Worm (Caenorhabditis elegans) whole organism, L4 larva: ENCODE data around the gene fbxa-220.

Source experiments
- R02D3.7 ChIP-seq: fragments of 150-350 bp; sonication (generic microtip); optimal IDR thresholded peaks from 3 replicates; lab custom pipeline; 2014; ENCODE audit warnings: missing biosample characterization, missing genetic modification characterization
- Y105C5A.15 ChIP-seq: fragments of 200-800 bp; sonication (Bioruptor generic); IDR thresholded peaks from 2 replicates; pipeline ENCODE4 v1.3.6; 2022; ENCODE audit warnings: missing genetic modification characterization, missing compliant biosample characterization
- Y48G9A.11 ChIP-seq: fragments of 200-800 bp; sonication (Bioruptor generic); IDR thresholded peaks from 2 replicates; pipeline ENCODE4 v1.3.6; 2022; ENCODE audit warnings: missing genetic modification reagents, missing genetic modification characterization, missing compliant biosample characterization
- aha-1 ChIP-seq: fragments of 150-350 bp; peaks from one replicate; lab custom pipeline; 2014; ENCODE audit warnings: missing biosample characterization, missing genetic modification characterization
- aly-2 ChIP-seq: sonication (generic microtip); optimal IDR thresholded peaks from 2 replicates; lab custom pipeline; 2018; ENCODE audit warnings: missing biosample characterization, missing genetic modification characterization
- ceh-20 ChIP-seq: fragments of 200-800 bp; sonication (Bioruptor generic); IDR thresholded peaks from 2 replicates; pipeline ENCODE4 v1.3.6; 2022; ENCODE audit warnings: missing genetic modification reagents, missing genetic modification characterization, missing compliant biosample characterization
- ceh-28 ChIP-seq: fragments of 150-350 bp; optimal IDR thresholded peaks from 2 replicates; lab custom pipeline; 2014; ENCODE audit warnings: missing biosample characterization, missing genetic modification reagents, missing genetic modification characterization
- ceh-82 ChIP-seq: sonication (generic microtip); optimal IDR thresholded peaks from 2 replicates; lab custom pipeline; 2017; ENCODE audit warnings: missing biosample characterization, missing genetic modification characterization
- daf-12 ChIP-seq: fragments of 150-350 bp; optimal IDR thresholded peaks from 2 replicates; lab custom pipeline; 2014; ENCODE audit warnings: missing biosample characterization, missing genetic modification reagents, missing genetic modification characterization
- daf-16 ChIP-seq, 3 experiments: sonication (generic microtip); optimal IDR thresholded peaks; 2 replicates each; lab custom pipeline; 2016 to 2017; ENCODE audit warnings: missing genetic modification characterization in 3 of 3, missing genetic modification reagents in 3 of 3, mild to moderate bottlenecking in 2 of 3, missing compliant biosample characterization in 2 of 3, missing biosample characterization in 1 of 3, moderate library complexity in 1 of 3
- dmd-6 ChIP-seq: fragments of 200-800 bp; sonication (Bioruptor generic); IDR thresholded peaks from 2 replicates; pipeline ENCODE4 v1.3.6; 2022; ENCODE audit warnings: missing genetic modification reagents, missing genetic modification characterization, missing compliant biosample characterization
- dpl-1 ChIP-seq: fragments of 150-350 bp; optimal IDR thresholded peaks from 2 replicates; lab custom pipeline; 2014; ENCODE audit warnings: missing biosample characterization, missing genetic modification reagents, missing genetic modification characterization
- duxl-1 ChIP-seq: sonication (generic microtip); optimal IDR thresholded peaks from 2 replicates; lab custom pipeline; 2016; ENCODE audit warnings: mild to moderate bottlenecking, missing genetic modification characterization, moderate library complexity, missing compliant biosample characterization; ENCODE audit not compliant: poor library complexity
- dve-1 ChIP-seq: sonication (generic microtip); optimal IDR thresholded peaks from 2 replicates; lab custom pipeline; 2017; ENCODE audit warnings: antibody characterized with exemption, mild to moderate bottlenecking, missing genetic modification characterization, missing compliant biosample characterization; ENCODE audit not compliant: insufficient read depth
- fos-1 ChIP-seq: fragments of 150-350 bp; optimal IDR thresholded peaks from 2 replicates; lab custom pipeline; 2014; ENCODE audit warnings: missing biosample characterization, missing genetic modification characterization
- hlh-11 ChIP-seq: fragments of 200-800 bp; sonication (Bioruptor generic); optimal IDR thresholded peaks from 2 replicates; lab custom pipeline; 2018; ENCODE audit warnings: mild to moderate bottlenecking, missing genetic modification characterization, missing compliant biosample characterization
- hlh-30 ChIP-seq: sonication (generic microtip); optimal IDR thresholded peaks from 2 replicates; lab custom pipeline; 2017; ENCODE audit warnings: antibody characterized with exemption, mild to moderate bottlenecking, missing genetic modification characterization, missing compliant biosample characterization; ENCODE audit not compliant: insufficient read depth
- hmg-1.1 ChIP-seq: fragments of 200-800 bp; sonication (Bioruptor generic); IDR thresholded peaks from 2 replicates; pipeline ENCODE4 v1.3.6; 2022; ENCODE audit warnings: missing genetic modification reagents, missing genetic modification characterization, missing compliant biosample characterization
- lim-7 ChIP-seq: fragments of 200-800 bp; sonication (Bioruptor generic); IDR thresholded peaks from 2 replicates; pipeline ENCODE4 v1.3.6; 2022; ENCODE audit warnings: missing genetic modification characterization, missing compliant biosample characterization
- lin-13 ChIP-seq: fragments of 150-350 bp; optimal IDR thresholded peaks from 2 replicates; lab custom pipeline; 2014; ENCODE audit warnings: missing biosample characterization, missing genetic modification reagents, missing genetic modification characterization
- lin-29 ChIP-seq: fragments of 200-800 bp; sonication (Bioruptor generic); IDR thresholded peaks from 2 replicates; pipeline ENCODE4 v1.3.6; 2022; ENCODE audit warnings: missing genetic modification reagents, missing genetic modification characterization, missing compliant biosample characterization
- lin-38 ChIP-seq: fragments of 200-800 bp; sonication (Bioruptor generic); IDR thresholded peaks from 2 replicates; pipeline ENCODE4 v1.3.6; 2022; ENCODE audit warnings: missing genetic modification reagents, missing genetic modification characterization, missing compliant biosample characterization
- lin-39 ChIP-seq: fragments of 150-350 bp; optimal IDR thresholded peaks from 2 replicates; lab custom pipeline; 2014; ENCODE audit warnings: missing biosample characterization, missing genetic modification reagents, missing genetic modification characterization
- lsy-2 ChIP-seq, 2 experiments: fragments of 150-350 bp in 1 of 2; sonication (generic microtip) in 1 of 2; optimal IDR thresholded peaks; 2 replicates each; lab custom pipeline; 2014 to 2017; ENCODE audit warnings: missing biosample characterization in 2 of 2, missing genetic modification characterization in 2 of 2
- madf-5 ChIP-seq, 2 experiments: fragments of 200-800 bp; sonication (Bioruptor generic); IDR thresholded peaks; 2 replicates each; pipeline ENCODE4 v1.3.6; 2022; ENCODE audit warnings: missing compliant biosample characterization in 2 of 2, missing genetic modification characterization in 2 of 2
- madf-9 ChIP-seq: fragments of 200-800 bp; sonication (Bioruptor generic); conservative IDR thresholded peaks from 2 replicates; pipeline ENCODE4 v1.3.6; 2022; ENCODE audit warnings: missing genetic modification reagents, missing genetic modification characterization, missing compliant biosample characterization
- mdl-1 ChIP-seq, 2 experiments: fragments of 150-350 bp in 1 of 2; sonication (generic microtip) in 1 of 2; optimal IDR thresholded peaks; 2 replicates each; lab custom pipeline; 2014 to 2017; ENCODE audit warnings: missing biosample characterization in 2 of 2, missing genetic modification characterization in 2 of 2
- mep-1 ChIP-seq: fragments of 150-350 bp; sonication (generic microtip); optimal IDR thresholded peaks from 3 replicates; lab custom pipeline; 2014; ENCODE audit warnings: missing biosample characterization, missing genetic modification characterization
- nhr-25 ChIP-seq: sonication (generic microtip); optimal IDR thresholded peaks from 2 replicates; lab custom pipeline; 2017; ENCODE audit warnings: missing genetic modification characterization, mild to moderate bottlenecking, missing compliant biosample characterization, antibody characterized with exemption, moderate library complexity, borderline replicate concordance; ENCODE audit not compliant: insufficient read depth
- nhr-28 ChIP-seq: fragments of 150-350 bp; optimal IDR thresholded peaks from 2 replicates; lab custom pipeline; 2014; ENCODE audit warnings: missing biosample characterization, missing genetic modification characterization
- nhr-42 ChIP-seq: fragments of 200-800 bp; sonication (Bioruptor generic); IDR thresholded peaks from 2 replicates; pipeline ENCODE4 v1.3.6; 2022; ENCODE audit warnings: missing genetic modification characterization, missing compliant biosample characterization
- nhr-76 ChIP-seq: fragments of 150-350 bp; optimal IDR thresholded peaks from 2 replicates; lab custom pipeline; 2014; ENCODE audit warnings: missing biosample characterization, missing genetic modification characterization
- rbr-2 ChIP-seq: sonication (generic microtip); optimal IDR thresholded peaks from 2 replicates; lab custom pipeline; 2016; ENCODE audit warnings: missing genotype, missing genetic modification characterization, missing compliant biosample characterization
- saeg-2 ChIP-seq: fragments of 200-800 bp; sonication (Bioruptor generic); IDR thresholded peaks from 2 replicates; pipeline ENCODE4 v1.3.6; 2022; ENCODE audit warnings: missing genetic modification reagents, missing genetic modification characterization, missing compliant biosample characterization
- set-16 ChIP-seq: fragments of 200-800 bp; sonication (Bioruptor generic); IDR thresholded peaks from 2 replicates; pipeline ENCODE4 v1.3.6; 2022; ENCODE audit warnings: missing genetic modification reagents, missing genetic modification characterization, missing compliant biosample characterization
- spr-3 ChIP-seq: fragments of 200-800 bp; sonication (Bioruptor generic); optimal IDR thresholded peaks from 2 replicates; lab custom pipeline; 2018; ENCODE audit warnings: mild to moderate bottlenecking, missing genetic modification characterization, missing compliant biosample characterization
- tra-1 ChIP-seq: fragments of 200-800 bp; sonication (Bioruptor generic); IDR thresholded peaks from 2 replicates; pipeline ENCODE4 v1.3.6; 2022; ENCODE audit warnings: missing genetic modification reagents, missing genetic modification characterization, missing compliant biosample characterization
- unc-130 ChIP-seq: sonication (generic microtip); optimal IDR thresholded peaks from 2 replicates; lab custom pipeline; 2016; ENCODE audit warnings: missing genetic modification reagents, missing genetic modification characterization, missing compliant biosample characterization
- unc-62 ChIP-seq, 3 experiments: fragments of 150-350 bp in 1 of 3; sonication (generic microtip); optimal IDR thresholded peaks in 2 of 3; peaks in 1 of 3; 1 replicate in 1 of 3; 2 replicates in 2 of 3; lab custom pipeline; 2014 to 2017; ENCODE audit warnings: missing biosample characterization in 3 of 3, missing genetic modification characterization in 3 of 3, missing genetic modification reagents in 3 of 3, missing genotype in 1 of 3
- zip-2 ChIP-seq: fragments of 150-350 bp; optimal IDR thresholded peaks from 2 replicates; lab custom pipeline; 2014; ENCODE audit warnings: missing biosample characterization, missing genetic modification characterization
- ztf-11 ChIP-seq: fragments of 150-350 bp; optimal IDR thresholded peaks from 2 replicates; lab custom pipeline; 2014; ENCODE audit warnings: missing biosample characterization, missing genetic modification characterization

fbxa-220 gene

ce11 chrIII:11467631-11468481 is 16.1 kb downstream of the fbxa-220 start (continued):
- TF ChIP-seq daf-12 (tag; lab: Kevin White, UChicago): no peak
- TF ChIP-seq set-16 (GFP tag; lab: Robert Waterston, UW): peak; percentile 98
- no peak for TF ChIP-seq lin-29 (GFP tag; lab: Robert Waterston, UW)
- peak; percentile 62 for TF ChIP-seq hmg-1.1
- no peak for TF ChIP-seq R02D3.7
- no peak for TF ChIP-seq madf-5 (GFP tag; IDR thresholded peaks at IDR 0.05; lab: Robert Waterston, UW)
- 0 out of 2 replicates have a peak, but pooled peaks have one; percentile 13 for TF ChIP-seq dmd-6 (GFP tag; lab: Robert Waterston, UW)

ce11 chrIII:11466420-11467188 is 17.4 kb downstream of the fbxa-220 start:
- peak; percentile 88 for TF ChIP-seq hlh-30 (tag; lab: Kevin White, UChicago)
- TF ChIP-seq nhr-28 (tag; lab: Kevin White, UChicago): peak; percentile 41
- TF ChIP-seq set-16 (GFP tag; lab: Robert Waterston, UW): peak; percentile 93
- TF ChIP-seq spr-3: no peak
- TF ChIP-seq dve-1 (tag; lab: Kevin White, UChicago): peak; percentile 9
- TF ChIP-seq aha-1 (tag; lab: Kevin White, UChicago): peak; percentile 65
- peak in 1 of 2 experiments; percentile 53 for TF ChIP-seq mdl-1 (tag; optimal IDR thresholded peaks at IDR 0.05; lab: Kevin White, UChicago)
- no peak for TF ChIP-seq madf-9 (GFP tag; lab: Robert Waterston, UW)
- no peak for TF ChIP-seq daf-16 (GFP tag; optimal IDR thresholded peaks at IDR 0.05; lab: Kevin White, UChicago)
- peak; percentile 6 for TF ChIP-seq daf-16 (tag; optimal IDR thresholded peaks at IDR 0.05; lab: Kevin White, UChicago)
- TF ChIP-seq hlh-11 (tag; lab: Kevin White, UChicago): peak; percentile 33
- peak in 1 of 2 experiments; percentile 19 for TF ChIP-seq lsy-2 (tag; optimal IDR thresholded peaks at IDR 0.05; lab: Kevin White, UChicago)
- 0 out of 2 replicates have a peak, but pooled peaks have one; percentile 24 for TF ChIP-seq hmg-1.1
- TF ChIP-seq ztf-11 (tag; lab: Kevin White, UChicago): no peak
- no peak for TF ChIP-seq Y48G9A.11 (GFP tag; lab: Robert Waterston, UW)
- TF ChIP-seq mep-1 (tag; lab: Kevin White, UChicago): peak; percentile 9
- TF ChIP-seq dmd-6 (GFP tag; lab: Robert Waterston, UW): peak; percentile 34; the same call in 1 of the 2 replicates
- TF ChIP-seq unc-130: no peak
- peak in 1 of 2 experiments; percentile 27 for TF ChIP-seq unc-62 (GFP tag; optimal IDR thresholded peaks at IDR 0.05 in 1 of 2; lab: Kevin White, UChicago)
- TF ChIP-seq unc-62 (tag; optimal IDR thresholded peaks at IDR 0.05; lab: Kevin White, UChicago): no peak
- TF ChIP-seq rbr-2: peak; percentile 37
- TF ChIP-seq nhr-42 (GFP tag; lab: Robert Waterston, UW): 0 out of 2 replicates have a peak, but pooled peaks have one; percentile 13

- TF ChIP-seq dmd-6 (GFP tag; lab: Robert Waterston, UW): peak; percentile 57
- no peak for TF ChIP-seq ceh-28 (tag; lab: Kevin White, UChicago)
- TF ChIP-seq nhr-76 (tag; lab: Kevin White, UChicago): no peak
- TF ChIP-seq lin-38: 0 out of 2 replicates have a peak, but pooled peaks have one; percentile 9
- no peak for TF ChIP-seq daf-16 (GFP tag; optimal IDR thresholded peaks at IDR 0.05; lab: Kevin White, UChicago)
- peak; percentile 44 for TF ChIP-seq daf-16 (tag; optimal IDR thresholded peaks at IDR 0.05; lab: Kevin White, UChicago)
- no peak for TF ChIP-seq fos-1 (tag; lab: Kevin White, UChicago)
- TF ChIP-seq saeg-2 (GFP tag; lab: Robert Waterston, UW): no peak
- peak; percentile 50 for TF ChIP-seq nhr-28 (tag; lab: Kevin White, UChicago)
- no peak for TF ChIP-seq Y105C5A.15 (GFP tag; lab: Robert Waterston, UW)
- TF ChIP-seq ceh-82 (tag; lab: Kevin White, UChicago): no peak
- peak; percentile 7 for TF ChIP-seq mep-1 (tag; lab: Kevin White, UChicago)
- TF ChIP-seq madf-5 (GFP tag; IDR thresholded peaks at IDR 0.05; lab: Robert Waterston, UW): no peak
- TF ChIP-seq zip-2 (tag; lab: Kevin White, UChicago): no peak
- TF ChIP-seq aly-2 (tag; lab: Kevin White, UChicago): no peak
- TF ChIP-seq R02D3.7: no peak
- peak; percentile 18 for TF ChIP-seq lin-13 (GFP tag; lab: Kevin White, UChicago)
- TF ChIP-seq duxl-1 (tag; lab: Kevin White, UChicago): no peak
- no peak for TF ChIP-seq dpl-1 (GFP tag; lab: Kevin White, UChicago)
- TF ChIP-seq tra-1 (GFP tag; lab: Robert Waterston, UW): 0 out of 2 replicates have a peak, but pooled peaks have one; percentile 10
- no peak for TF ChIP-seq lim-7 (GFP tag; lab: Robert Waterston, UW)
- no peak for TF ChIP-seq lin-39
- TF ChIP-seq ceh-20: no peak
- no peak for TF ChIP-seq nhr-25 (tag; lab: Kevin White, UChicago)
Observed at ce11 chrIII:11465394-11465948, 18.5 kb downstream of the fbxa-220 start.
